Worm (Caenorhabditis elegans) whole organism, mixed stage, embryonic: ENCODE results near the gene skr-5.

ENCODE experiments used
- M03D4.4 ChIP-seq: sonication (generic microtip); optimal IDR thresholded peaks from 2 replicates; lab custom pipeline; 2017; ENCODE audit warnings: mild to moderate bottlenecking, missing genetic modification characterization, missing compliant biosample characterization
- blmp-1 ChIP-seq: fragments of 150-350 bp; optimal IDR thresholded peaks from 2 replicates; lab custom pipeline; 2014; ENCODE audit warnings: missing biosample characterization, missing genetic modification characterization
- elt-3 ChIP-seq: fragments of 150-350 bp; optimal IDR thresholded peaks from 2 replicates; lab custom pipeline; 2014; ENCODE audit warnings: missing biosample characterization, missing genetic modification characterization
- lin-13 ChIP-seq: fragments of 150-350 bp; optimal IDR thresholded peaks from 2 replicates; lab custom pipeline; 2014; ENCODE audit warnings: missing biosample characterization, missing genetic modification characterization
- lsy-2 ChIP-seq: fragments of 150-350 bp; optimal IDR thresholded peaks from 2 replicates; lab custom pipeline; 2014; ENCODE audit warnings: missing biosample characterization, missing genetic modification characterization
- mls-2 ChIP-seq: sonication (generic microtip); optimal IDR thresholded peaks from 2 replicates; lab custom pipeline; 2016; ENCODE audit warnings: mild to moderate bottlenecking, missing genetic modification characterization, moderate library complexity, missing compliant biosample characterization
- nhr-12 ChIP-seq: fragments of 150-350 bp; optimal IDR thresholded peaks from 2 replicates; lab custom pipeline; 2014; ENCODE audit warnings: missing biosample characterization, missing genetic modification characterization
- nhr-237 ChIP-seq: fragments of 150-350 bp; optimal IDR thresholded peaks from 2 replicates; lab custom pipeline; 2014; ENCODE audit warnings: missing biosample characterization, missing genetic modification characterization
- nhr-76 ChIP-seq: sonication (generic microtip); optimal IDR thresholded peaks from 2 replicates; lab custom pipeline; 2017; ENCODE audit warnings: missing biosample characterization, missing genetic modification characterization
- pha-4 ChIP-seq: fragments of 150-350 bp; optimal IDR thresholded peaks from 2 replicates; lab custom pipeline; 2018; ENCODE audit warnings: missing biosample characterization, missing genetic modification reagents, missing genetic modification characterization
- sem-2 ChIP-seq: fragments of 200-800 bp; sonication (Bioruptor generic); optimal IDR thresholded peaks from 2 replicates; lab custom pipeline; 2018; ENCODE audit warnings: mild to moderate bottlenecking, missing genetic modification characterization, missing compliant biosample characterization
- unc-39 ChIP-seq: fragments of 150-350 bp; optimal IDR thresholded peaks from 2 replicates; lab custom pipeline; 2014; ENCODE audit warnings: missing biosample characterization, missing genetic modification characterization
- unc-62 ChIP-seq: fragments of 150-350 bp; optimal IDR thresholded peaks from 2 replicates; lab custom pipeline; 2014; ENCODE audit warnings: missing biosample characterization, missing genetic modification reagents, missing genetic modification characterization

DNA sequence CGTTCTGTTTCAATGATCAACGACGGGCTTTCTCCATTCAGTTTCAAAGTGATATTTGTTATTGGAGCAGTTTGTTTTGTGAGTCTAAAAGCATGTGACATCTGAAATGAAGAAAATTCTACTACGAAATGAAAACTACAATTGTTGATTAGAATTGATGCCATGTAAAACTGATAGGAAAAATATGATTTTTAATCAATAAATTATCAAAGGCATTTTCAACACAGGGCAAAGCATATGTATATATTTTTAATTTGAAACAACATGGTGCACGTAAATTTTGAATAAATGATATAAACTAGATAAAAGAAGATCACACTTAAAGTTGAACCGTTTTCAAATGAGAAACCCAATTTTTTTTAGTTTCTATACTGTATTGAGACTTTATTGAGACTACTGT is 46.3 kb upstream of the skr-5 start, which contains the start of gene K10G4.5:
- no peak for TF ChIP-seq pha-4 (tag; lab: Kevin White, UChicago)
- no peak for TF ChIP-seq unc-39
- no peak for TF ChIP-seq nhr-12 (tag; lab: Kevin White, UChicago)
- no peak for TF ChIP-seq lsy-2 (tag; lab: Kevin White, UChicago)
- TF ChIP-seq lin-13 (tag; lab: Kevin White, UChicago): no peak
- TF ChIP-seq blmp-1 (tag; lab: Kevin White, UChicago): no peak
- TF ChIP-seq M03D4.4 (tag; lab: Kevin White, UChicago): no peak
- no peak for TF ChIP-seq nhr-76 (tag; lab: Kevin White, UChicago)
- no peak for TF ChIP-seq mls-2 (tag; lab: Kevin White, UChicago)
- TF ChIP-seq sem-2 (GFP tag; lab: Kevin White, UChicago): no peak
- TF ChIP-seq unc-62: no peak
- no peak for TF ChIP-seq elt-3 (tag; lab: Kevin White, UChicago)
- TF ChIP-seq nhr-237 (tag; lab: Kevin White, UChicago): no peak
